Fruit fly (Drosophila melanogaster): Measurements from ENCODE around the gene CG11158.

Gene CG11158

dm6 chrX:13641115-13641890 lies 41.4 kb upstream of the CG11158 start (continued):
- peak; percentile 75 to 85 for TF ChIP-seq ss (GFP tag; optimal IDR thresholded peaks at IDR 0.05)
- peak; percentile 79 for TF ChIP-seq CG3032 (tag; optimal IDR thresholded peaks at IDR 0.05)
- TF ChIP-seq CG6792 (GFP tag; optimal IDR thresholded peaks at IDR 0.05) = peak; percentile 77
- peak; percentile 85 for TF ChIP-seq fkh (GFP tag; optimal IDR thresholded peaks at IDR 0.05)
- peak; percentile 78 for TF ChIP-seq lz (GFP tag; optimal IDR thresholded peaks at IDR 0.05)
- peak; percentile 81 for TF ChIP-seq fd59A (GFP tag; optimal IDR thresholded peaks at IDR 0.05)
- TF ChIP-seq Sox14 (GFP tag; optimal IDR thresholded peaks at IDR 0.05) = peak; percentile 76
- TF ChIP-seq CG3919 (GFP tag; optimal IDR thresholded peaks at IDR 0.05) = peak; percentile 87
- TF ChIP-seq CG6854 (GFP tag; optimal IDR thresholded peaks at IDR 0.05) = no peak
- peak; percentile 65 for TF ChIP-seq Hr38 (GFP tag; optimal IDR thresholded peaks at IDR 0.05)
- peak; percentile 67 for TF ChIP-seq Ets21C (GFP tag; optimal IDR thresholded peaks at IDR 0.05)
- peak; percentile 82 for TF ChIP-seq CG4318 (GFP tag; optimal IDR thresholded peaks at IDR 0.05)
- TF ChIP-seq CG11294 (GFP tag; IDR thresholded peaks at IDR 0.05) = peak; percentile 79
- peak; percentile 64 for TF ChIP-seq CG16779 (tag; optimal IDR thresholded peaks at IDR 0.05)
- peak; percentile 66 to 86 for TF ChIP-seq salr (GFP tag; optimal IDR thresholded peaks at IDR 0.05)
- TF ChIP-seq Ets96B (tag; optimal IDR thresholded peaks at IDR 0.05) = peak; percentile 85
- peak; percentile 93 for TF ChIP-seq eg (GFP tag; IDR thresholded peaks at IDR 0.05)
- TF ChIP-seq svp (GFP tag) = peak; percentile 18
- TF ChIP-seq Smox (GFP tag; optimal IDR thresholded peaks at IDR 0.05) = peak; percentile 71
- peak; percentile 75 for TF ChIP-seq vri (GFP tag; optimal IDR thresholded peaks at IDR 0.05)

dm6 chrX:13641891-13642617 lies 40.7 kb upstream of the CG11158 start:
- TF ChIP-seq CG8119 (GFP tag; IDR thresholded peaks at IDR 0.05) = no peak
- peak; percentile 92 for TF ChIP-seq svp (GFP tag)
- TF ChIP-seq CG6854 (GFP tag; optimal IDR thresholded peaks at IDR 0.05) = peak; percentile 59
- TF ChIP-seq OdsH (GFP tag; optimal IDR thresholded peaks at IDR 0.05) = no peak
- no peak for TF ChIP-seq Eip75B (GFP tag; optimal IDR thresholded peaks at IDR 0.05)
- TF ChIP-seq CG1621 (tag; optimal IDR thresholded peaks at IDR 0.05) = peak; percentile 100
- no peak for TF ChIP-seq fd59A (GFP tag; optimal IDR thresholded peaks at IDR 0.05)
- TF ChIP-seq Eip78C (GFP tag) = peak; percentile 80
- TF ChIP-seq CG9139 (GFP tag; optimal IDR thresholded peaks at IDR 0.05) = peak; percentile 25
- peak; percentile 12 for TF ChIP-seq CG34406 (GFP tag; optimal IDR thresholded peaks at IDR 0.05)
- TF ChIP-seq pdm3 (GFP tag; optimal IDR thresholded peaks at IDR 0.05) = no peak
- TF ChIP-seq CG10631 (GFP tag; optimal IDR thresholded peaks at IDR 0.05) = no peak
- TF ChIP-seq CG16779 (tag; optimal IDR thresholded peaks at IDR 0.05) = peak; percentile 42
- TF ChIP-seq dsx (GFP tag; optimal IDR thresholded peaks at IDR 0.05; ENCODE audit: poor library complexity, severe bottlenecking) = peak; percentile 8
- no peak for TF ChIP-seq lz (GFP tag; optimal IDR thresholded peaks at IDR 0.05)
- TF ChIP-seq ss (GFP tag; optimal IDR thresholded peaks at IDR 0.05) = peak in 1 of 2 experiments; percentile 31
- peak in 1 of 2 experiments; percentile 32 for TF ChIP-seq salr (GFP tag; optimal IDR thresholded peaks at IDR 0.05)
- peak; percentile 50; the same call in 1 of the 3 replicates for TF ChIP-seq eg (GFP tag; IDR thresholded peaks at IDR 0.05)
- TF ChIP-seq vri (GFP tag; optimal IDR thresholded peaks at IDR 0.05) = peak; percentile 45
- peak; percentile 48 for TF ChIP-seq CG15336 (GFP tag; IDR thresholded peaks at IDR 0.05)
- 0 out of 3 replicates have a peak, but pooled peaks have one; percentile 25 for TF ChIP-seq CG6163 (GFP tag; IDR thresholded peaks at IDR 0.05)
- TF ChIP-seq CG11902 (GFP tag; optimal IDR thresholded peaks at IDR 0.05) = no peak
- no peak for TF ChIP-seq dac (GFP tag; optimal IDR thresholded peaks at IDR 0.05)

DNA sequence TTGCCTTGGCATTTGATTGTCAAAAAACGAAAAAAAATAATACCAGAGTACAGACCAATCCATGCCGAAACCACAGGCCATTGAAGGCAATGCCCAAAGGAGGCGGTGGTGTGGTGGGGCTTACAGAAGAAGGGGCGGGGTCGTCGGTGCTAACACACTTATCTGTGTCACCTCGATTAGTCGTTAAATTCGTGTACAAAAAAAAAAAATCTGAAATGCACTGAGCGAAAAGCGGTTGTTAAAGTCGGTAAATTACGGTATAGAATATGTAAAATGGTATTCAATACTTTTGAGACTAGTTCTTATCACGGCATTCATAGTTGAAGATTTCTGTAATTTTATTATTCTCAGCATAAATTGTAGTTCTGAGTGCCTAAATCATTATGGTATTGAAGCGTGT lies 38.8 kb upstream of the CG11158 start:
- peak; percentile 65 for TF ChIP-seq acj6 (GFP tag; optimal IDR thresholded peaks at IDR 0.05)
- peak; percentile 75 for TF ChIP-seq pdm3 (GFP tag; optimal IDR thresholded peaks at IDR 0.05)
- peak; percentile 64 for TF ChIP-seq cyc (GFP tag; optimal IDR thresholded peaks at IDR 0.05)
- TF ChIP-seq CG34406 (GFP tag; optimal IDR thresholded peaks at IDR 0.05) = peak; percentile 62
- TF ChIP-seq Smox (GFP tag; optimal IDR thresholded peaks at IDR 0.05) = peak; percentile 71
- TF ChIP-seq CG3919 (GFP tag; optimal IDR thresholded peaks at IDR 0.05) = peak; percentile 73
- peak; percentile 58 for TF ChIP-seq CG15336 (GFP tag; IDR thresholded peaks at IDR 0.05)
- TF ChIP-seq CG10669 (GFP tag; optimal IDR thresholded peaks at IDR 0.05) = peak; percentile 61
- TF ChIP-seq spab (GFP tag; optimal IDR thresholded peaks at IDR 0.05) = peak; percentile 19
- TF ChIP-seq esn (GFP tag; optimal IDR thresholded peaks at IDR 0.05) = peak; percentile 77
- TF ChIP-seq Ets21C (GFP tag; optimal IDR thresholded peaks at IDR 0.05) = peak; percentile 36
- peak; percentile 71 for TF ChIP-seq CG31627 (GFP tag; optimal IDR thresholded peaks at IDR 0.05)
- TF ChIP-seq Gug (GFP tag; IDR thresholded peaks at IDR 0.05) = peak; percentile 29; the same call in 1 of the 2 replicates
- peak; percentile 69 for TF ChIP-seq svp (GFP tag)
- TF ChIP-seq CG11902 (GFP tag; optimal IDR thresholded peaks at IDR 0.05) = peak; percentile 44
- no peak for TF ChIP-seq Hr38 (GFP tag; optimal IDR thresholded peaks at IDR 0.05)
- TF ChIP-seq CG9139 (GFP tag; optimal IDR thresholded peaks at IDR 0.05) = no peak
- peak; percentile 69 for TF ChIP-seq CG10631 (GFP tag; optimal IDR thresholded peaks at IDR 0.05)
- TF ChIP-seq fd85E (GFP tag; optimal IDR thresholded peaks at IDR 0.05) = no peak
- no peak for TF ChIP-seq CG6854 (GFP tag; optimal IDR thresholded peaks at IDR 0.05)
- peak; percentile 31 for TF ChIP-seq CG1621 (tag; optimal IDR thresholded peaks at IDR 0.05)
- no peak for TF ChIP-seq Lpt (GFP tag; optimal IDR thresholded peaks at IDR 0.05)
